Worm (Caenorhabditis elegans) whole organism, late embryonic: ENCODE results near the gene ZK154.1.

Experiments used
- C38D4.7 ChIP-seq: fragments of 200-800 bp; sonication (Bioruptor generic); optimal IDR thresholded peaks from 2 replicates; lab custom pipeline; 2018; ENCODE audit warnings: mild to moderate bottlenecking, missing genetic modification characterization, moderate library complexity, missing compliant biosample characterization
- F13H6.1 ChIP-seq: sonication (generic microtip); optimal IDR thresholded peaks from 2 replicates; lab custom pipeline; 2016; ENCODE audit warnings: missing genetic modification characterization, missing compliant biosample characterization
- K09A11.1 ChIP-seq: sonication (generic microtip); optimal IDR thresholded peaks from 2 replicates; lab custom pipeline; 2017; ENCODE audit warnings: antibody characterized with exemption, mild to moderate bottlenecking, missing genetic modification characterization, missing compliant biosample characterization; ENCODE audit not compliant: insufficient read depth
- Y22D7AL.16 ChIP-seq: sonication (generic microtip); optimal IDR thresholded peaks from 2 replicates; lab custom pipeline; 2016; ENCODE audit warnings: missing genetic modification characterization, missing compliant biosample characterization
- ahr-1 ChIP-seq: sonication (generic microtip); optimal IDR thresholded peaks from 2 replicates; lab custom pipeline; 2016; ENCODE audit warnings: missing genetic modification characterization, missing compliant biosample characterization
- ama-1 ChIP-seq: fragments of 150-350 bp; optimal IDR thresholded peaks from 2 replicates; lab custom pipeline; 2014
- ceh-14 ChIP-seq: sonication (generic microtip); optimal IDR thresholded peaks from 2 replicates; lab custom pipeline; 2016; ENCODE audit warnings: missing genotype, missing genetic modification characterization, missing compliant biosample characterization
- ceh-18 ChIP-seq: sonication (generic microtip); optimal IDR thresholded peaks from 2 replicates; lab custom pipeline; 2016; ENCODE audit warnings: missing genetic modification characterization, missing compliant biosample characterization
- ceh-19 ChIP-seq: fragments of 200-800 bp; sonication (Bioruptor generic); optimal IDR thresholded peaks from 2 replicates; lab custom pipeline; 2018; ENCODE audit warnings: mild to moderate bottlenecking, missing genetic modification characterization, missing compliant biosample characterization
- ceh-2 ChIP-seq: sonication (generic microtip); optimal IDR thresholded peaks from 2 replicates; lab custom pipeline; 2016; ENCODE audit warnings: missing genotype, missing genetic modification characterization, missing compliant biosample characterization
- ceh-22 ChIP-seq: sonication (generic microtip); optimal IDR thresholded peaks from 2 replicates; lab custom pipeline; 2017; ENCODE audit warnings: missing biosample characterization, missing genetic modification characterization
- ceh-24 ChIP-seq: sonication (generic microtip); optimal IDR thresholded peaks from 2 replicates; lab custom pipeline; 2016; ENCODE audit warnings: mild to moderate bottlenecking, missing genetic modification characterization, missing compliant biosample characterization
- ceh-30 ChIP-seq: fragments of 150-350 bp; optimal IDR thresholded peaks from 2 replicates; lab custom pipeline; 2014; ENCODE audit warnings: missing biosample characterization, missing genetic modification characterization
- ceh-31 ChIP-seq: sonication (generic microtip); optimal IDR thresholded peaks from 2 replicates; lab custom pipeline; 2016; ENCODE audit warnings: missing genetic modification characterization, missing compliant biosample characterization
- ceh-34 ChIP-seq: sonication (generic microtip); optimal IDR thresholded peaks from 2 replicates; lab custom pipeline; 2016; ENCODE audit warnings: mild to moderate bottlenecking, missing genetic modification characterization, missing compliant biosample characterization
- ceh-6 ChIP-seq: fragments of 200-800 bp; sonication (Bioruptor generic); optimal IDR thresholded peaks from 2 replicates; lab custom pipeline; 2018; ENCODE audit warnings: mild to moderate bottlenecking, missing genetic modification characterization, missing compliant biosample characterization
- ceh-9 ChIP-seq: sonication (generic microtip); optimal IDR thresholded peaks from 2 replicates; lab custom pipeline; 2016; ENCODE audit warnings: mild to moderate bottlenecking, missing genetic modification characterization, inconsistent platforms, missing compliant biosample characterization
- che-1 ChIP-seq: sonication (generic microtip); optimal IDR thresholded peaks from 2 replicates; lab custom pipeline; 2016; ENCODE audit warnings: mild to moderate bottlenecking, missing genetic modification characterization, missing compliant biosample characterization
- dmd-4 ChIP-seq: sonication (generic microtip); optimal IDR thresholded peaks from 2 replicates; lab custom pipeline; 2016; ENCODE audit warnings: borderline replicate concordance, missing genetic modification characterization, missing compliant biosample characterization
- dve-1 ChIP-seq: sonication (generic microtip); optimal IDR thresholded peaks from 2 replicates; lab custom pipeline; 2017; ENCODE audit warnings: antibody characterized with exemption, mild to moderate bottlenecking, missing genetic modification characterization, missing compliant biosample characterization
- elt-2 ChIP-seq: sonication (generic microtip); optimal IDR thresholded peaks from 2 replicates; lab custom pipeline; 2016; ENCODE audit warnings: missing genetic modification reagents, missing genetic modification characterization, missing compliant biosample characterization
- ets-4 ChIP-seq: sonication (generic microtip); optimal IDR thresholded peaks from 2 replicates; lab custom pipeline; 2016; ENCODE audit warnings: missing genetic modification characterization, missing compliant biosample characterization
- eyg-1 ChIP-seq: sonication (generic microtip); optimal IDR thresholded peaks from 2 replicates; lab custom pipeline; 2016; ENCODE audit warnings: missing genotype, missing genetic modification characterization, missing compliant biosample characterization
- fax-1 ChIP-seq: sonication (generic microtip); optimal IDR thresholded peaks from 2 replicates; lab custom pipeline; 2016; ENCODE audit warnings: missing genotype, missing genetic modification characterization, missing compliant biosample characterization
- fkh-10 ChIP-seq: fragments of 150-350 bp; optimal IDR thresholded peaks from 2 replicates; lab custom pipeline; 2014; ENCODE audit warnings: missing biosample characterization, missing genetic modification reagents, missing genetic modification characterization
- fkh-6 ChIP-seq: sonication (generic microtip); optimal IDR thresholded peaks from 2 replicates; lab custom pipeline; 2016; ENCODE audit warnings: missing genetic modification characterization, missing compliant biosample characterization
- gmeb-2 ChIP-seq: sonication (generic microtip); optimal IDR thresholded peaks from 2 replicates; lab custom pipeline; 2016; ENCODE audit warnings: missing genetic modification characterization, inconsistent platforms, missing compliant biosample characterization
- hlh-15 ChIP-seq: sonication (generic microtip); optimal IDR thresholded peaks from 2 replicates; lab custom pipeline; 2016; ENCODE audit warnings: missing genetic modification characterization, missing compliant biosample characterization
- hlh-6 ChIP-seq: sonication (generic microtip); optimal IDR thresholded peaks from 2 replicates; lab custom pipeline; 2016; ENCODE audit warnings: missing genotype, missing genetic modification characterization, missing compliant biosample characterization
- lim-6 ChIP-seq: sonication (generic microtip); optimal IDR thresholded peaks from 2 replicates; lab custom pipeline; 2016; ENCODE audit warnings: missing genetic modification characterization, missing compliant biosample characterization
- madf-2 ChIP-seq: sonication (generic microtip); optimal IDR thresholded peaks from 2 replicates; lab custom pipeline; 2017; ENCODE audit warnings: missing genetic modification characterization, missing compliant biosample characterization
- mec-3 ChIP-seq: sonication (generic microtip); optimal IDR thresholded peaks from 2 replicates; lab custom pipeline; 2016; ENCODE audit warnings: borderline replicate concordance, missing genetic modification characterization, missing compliant biosample characterization
- nhr-232 ChIP-seq: sonication (generic microtip); optimal IDR thresholded peaks from 2 replicates; lab custom pipeline; 2016; ENCODE audit warnings: missing genetic modification characterization, missing compliant biosample characterization
- npax-4 ChIP-seq: sonication (generic microtip); optimal IDR thresholded peaks from 2 replicates; lab custom pipeline; 2016; ENCODE audit warnings: missing genetic modification characterization, missing compliant biosample characterization
- odd-2 ChIP-seq: sonication (generic microtip); optimal IDR thresholded peaks from 2 replicates; lab custom pipeline; 2017; ENCODE audit warnings: antibody characterized with exemption, mild to moderate bottlenecking, missing genetic modification characterization, missing compliant biosample characterization
- pat-9 ChIP-seq: fragments of 200-800 bp; sonication (Bioruptor generic); optimal IDR thresholded peaks from 2 replicates; lab custom pipeline; 2018; ENCODE audit warnings: mild to moderate bottlenecking, missing genetic modification characterization, moderate library complexity, missing compliant biosample characterization
- pha-2 ChIP-seq: sonication (generic microtip); optimal IDR thresholded peaks from 2 replicates; lab custom pipeline; 2017; ENCODE audit warnings: mild to moderate bottlenecking, missing genetic modification characterization, missing compliant biosample characterization
- pha-4 ChIP-seq: fragments of 150-350 bp; optimal IDR thresholded peaks from 2 replicates; lab custom pipeline; 2018; ENCODE audit warnings: missing biosample characterization, missing genetic modification reagents, missing genetic modification characterization
- pqm-1 ChIP-seq: sonication (generic microtip); optimal IDR thresholded peaks from 2 replicates; lab custom pipeline; 2016; ENCODE audit warnings: missing genetic modification characterization, missing compliant biosample characterization
- pros-1 ChIP-seq: fragments of 150-350 bp; optimal IDR thresholded peaks from 2 replicates; lab custom pipeline; 2014; ENCODE audit warnings: missing biosample characterization, missing genetic modification reagents, missing genetic modification characterization
- ref-2 ChIP-seq: sonication (generic microtip); optimal IDR thresholded peaks from 2 replicates; lab custom pipeline; 2016; ENCODE audit warnings: missing genetic modification characterization, missing compliant biosample characterization
- rnt-1 ChIP-seq: sonication (generic microtip); optimal IDR thresholded peaks from 2 replicates; lab custom pipeline; 2016; ENCODE audit warnings: missing genetic modification characterization, missing compliant biosample characterization
- sox-2 ChIP-seq: fragments of 200-800 bp; sonication (Bioruptor generic); IDR thresholded peaks from 2 replicates; pipeline ENCODE4 v1.3.6; 2022; ENCODE audit warnings: missing genetic modification reagents, missing genetic modification characterization, missing compliant biosample characterization
- tbx-2 ChIP-seq: sonication (generic microtip); optimal IDR thresholded peaks from 2 replicates; lab custom pipeline; 2016; ENCODE audit warnings: missing genetic modification characterization, missing compliant biosample characterization
- tbx-7 ChIP-seq: sonication (generic microtip); optimal IDR thresholded peaks from 2 replicates; lab custom pipeline; 2016; ENCODE audit warnings: missing genotype, missing genetic modification characterization, missing compliant biosample characterization
- ttx-3 ChIP-seq: sonication (generic microtip); optimal IDR thresholded peaks from 2 replicates; lab custom pipeline; 2016; ENCODE audit warnings: missing genetic modification reagents, missing genetic modification characterization, missing compliant biosample characterization
- unc-3 ChIP-seq, 2 experiments: fragments of 200-800 bp in 1 of 2; sonication (Bioruptor generic) in 1 of 2; sonication (generic microtip) in 1 of 2; conservative IDR thresholded peaks in 1 of 2; optimal IDR thresholded peaks in 1 of 2; 2 replicates each; pipeline versions ENCODE4 v1.3.6 to Lab custom; 2016 to 2022; ENCODE audit warnings: missing compliant biosample characterization in 2 of 2, missing genetic modification characterization in 2 of 2, missing genetic modification reagents in 1 of 2
- unc-55 ChIP-seq: sonication (generic microtip); optimal IDR thresholded peaks from 2 replicates; lab custom pipeline; 2017; ENCODE audit warnings: missing biosample characterization, missing genetic modification reagents, missing genetic modification characterization
- zip-5 ChIP-seq: sonication (generic microtip); optimal IDR thresholded peaks from 2 replicates; lab custom pipeline; 2016; ENCODE audit warnings: missing genetic modification characterization, missing compliant biosample characterization
- ztf-16 ChIP-seq: sonication (generic microtip); optimal IDR thresholded peaks from 2 replicates; lab custom pipeline; 2017; ENCODE audit warnings: missing genetic modification characterization, missing compliant biosample characterization

The ZK154.1 gene

DNA sequence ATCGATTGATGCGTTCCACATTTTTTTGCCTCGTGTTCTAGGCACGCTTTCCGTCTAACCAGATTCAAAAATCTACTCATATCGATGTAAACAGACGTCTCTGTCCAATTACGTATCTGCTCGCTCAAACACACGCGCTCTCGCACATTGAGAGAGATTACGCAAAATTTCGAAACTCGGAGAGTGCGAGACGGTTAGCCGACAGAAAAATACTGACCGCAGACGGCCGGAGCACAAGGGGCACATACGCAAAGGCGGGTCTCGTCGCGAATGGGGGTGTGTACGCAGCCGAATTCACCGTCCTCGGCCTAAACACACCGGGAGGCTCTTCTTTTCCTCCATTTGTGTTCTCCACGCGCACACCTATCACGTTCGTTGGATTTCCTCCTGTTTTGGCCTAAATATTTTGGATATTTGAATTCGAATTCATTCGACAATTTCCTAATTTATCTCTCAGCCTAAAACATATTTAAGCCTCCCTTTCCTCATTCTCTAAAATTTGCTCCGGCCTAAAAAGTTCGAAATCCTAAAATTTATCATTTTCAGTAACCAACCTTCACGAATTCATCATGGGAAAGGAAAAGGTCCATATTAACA, 43.8 kb downstream of the ZK154.1 start, which contains the start of gene eef-1A.2 (continued):
- TF ChIP-seq rnt-1, result peak; percentile 66
- TF ChIP-seq zip-5 (tag; lab: Kevin White, UChicago), result no peak
- TF ChIP-seq ets-4, result no peak
- TF ChIP-seq che-1, result no peak
- TF ChIP-seq F13H6.1 (tag; lab: Kevin White, UChicago), result peak; percentile 33
- TF ChIP-seq pat-9 (tag; lab: Kevin White, UChicago), result no peak
- TF ChIP-seq nhr-232, result no peak
- TF ChIP-seq odd-2 (tag; lab: Kevin White, UChicago), result no peak
- TF ChIP-seq hlh-15 (tag; lab: Kevin White, UChicago), result no peak
- no peak for TF ChIP-seq sox-2 (GFP tag; lab: Robert Waterston, UW)
- no peak for TF ChIP-seq npax-4 (tag; lab: Kevin White, UChicago)
- TF ChIP-seq ceh-22 (tag; lab: Kevin White, UChicago), result peak; percentile 57
- no peak for TF ChIP-seq ceh-9 (tag; lab: Kevin White, UChicago)
- TF ChIP-seq dmd-4, result peak; percentile 51
- peak; percentile 40 for TF ChIP-seq K09A11.1 (tag; lab: Kevin White, UChicago)
- TF ChIP-seq C38D4.7 (GFP tag; lab: Kevin White, UChicago), result no peak
- TF ChIP-seq ceh-14 (tag; lab: Kevin White, UChicago), result peak; percentile 60
- TF ChIP-seq fkh-10, result no peak
- TF ChIP-seq elt-2 (tag; lab: Kevin White, UChicago), result peak; percentile 79
- TF ChIP-seq ceh-19 (GFP tag; lab: Kevin White, UChicago), result no peak
- TF ChIP-seq tbx-2 (tag; lab: Kevin White, UChicago), result peak; percentile 87
- TF ChIP-seq ttx-3 (tag; lab: Kevin White, UChicago), result no peak
- no peak for TF ChIP-seq unc-3 (GFP tag; conservative IDR thresholded peaks at IDR 0.05; lab: Robert Waterston, UW)
- TF ChIP-seq unc-3 (tag; optimal IDR thresholded peaks at IDR 0.05; lab: Kevin White, UChicago), result no peak
- no peak for TF ChIP-seq fkh-6
- TF ChIP-seq ref-2 (tag; lab: Kevin White, UChicago), result peak; percentile 81
- TF ChIP-seq hlh-6 (tag; lab: Kevin White, UChicago), result no peak
- TF ChIP-seq pha-2 (tag; lab: Kevin White, UChicago), result peak; percentile 45
- peak; percentile 88 for TF ChIP-seq ceh-31
- peak; percentile 38 for TF ChIP-seq pros-1 (tag; lab: Kevin White, UChicago)
- TF ChIP-seq dve-1 (tag; lab: Kevin White, UChicago), result peak; percentile 80
- TF ChIP-seq tbx-7 (tag; lab: Kevin White, UChicago), result peak; percentile 48
- TF ChIP-seq mec-3 (tag; lab: Kevin White, UChicago), result no peak
- TF ChIP-seq ceh-18 (tag; lab: Kevin White, UChicago), result peak; percentile 83
- no peak for TF ChIP-seq ahr-1 (tag; lab: Kevin White, UChicago)

ce11 chrX:7825707-7826106, 46.3 kb downstream of the ZK154.1 start:
- TF ChIP-seq ref-2 (tag; lab: Kevin White, UChicago) (no peak), madf-2 (tag; lab: Kevin White, UChicago) (no peak), rnt-1 (peak; percentile 18), gmeb-2 (tag; lab: Kevin White, UChicago) (no peak), ceh-14 (tag; lab: Kevin White, UChicago) (no peak), nhr-232 (no peak), ahr-1 (tag; lab: Kevin White, UChicago) (no peak), tbx-7 (tag; lab: Kevin White, UChicago) (no peak), ceh-18 (tag; lab: Kevin White, UChicago) (no peak), fax-1 (tag; lab: Kevin White, UChicago) (no peak), Y22D7AL.16 (tag; lab: Kevin White, UChicago) (no peak), dmd-4 (no peak), pqm-1 (tag; lab: Kevin White, UChicago) (no peak), ceh-31 (no peak), lim-6 (no peak), ceh-34 (tag; lab: Kevin White, UChicago) (peak; percentile 46), ama-1 (lab: Kevin White, UChicago) (peak; percentile 63), ztf-16 (no peak), ceh-2 (tag; lab: Kevin White, UChicago) (no peak), odd-2 (tag; lab: Kevin White, UChicago) (no peak), ceh-6 (GFP tag; lab: Kevin White, UChicago) (no peak), unc-55 (GFP tag; lab: Kevin White, UChicago) (no peak), ceh-30 (tag; lab: Kevin White, UChicago) (no peak), pros-1 (tag; lab: Kevin White, UChicago) (no peak), pha-4 (tag; lab: Kevin White, UChicago) (no peak), hlh-6 (tag; lab: Kevin White, UChicago) (no peak), ttx-3 (tag; lab: Kevin White, UChicago) (no peak), K09A11.1 (tag; lab: Kevin White, UChicago) (no peak), sox-2 (GFP tag; lab: Robert Waterston, UW) (no peak), eyg-1 (tag; lab: Kevin White, UChicago) (no peak), ceh-24 (tag; lab: Kevin White, UChicago) (no peak)
